Fruit fly (Drosophila melanogaster): ENCODE measurements around the gene Polr2C.

Gene Polr2C

dm6 chr2L:13833058-13833457 is at the start of gene Polr2C, which contains the start of the genes GatC and PolG2 (continued):
- TF ChIP-seq CG6813 (GFP tag; optimal IDR thresholded peaks at IDR 0.05): no peak
- TF ChIP-seq trh (GFP tag; optimal IDR thresholded peaks at IDR 0.05): no peak
- TF ChIP-seq Opbp (GFP tag; IDR thresholded peaks at IDR 0.05; ENCODE audit: partially characterized antibody): peak; percentile 79; the same call in 2 of the 3 replicates
- no peak for TF ChIP-seq CG4328 (GFP tag; optimal IDR thresholded peaks at IDR 0.05)
- no peak for TF ChIP-seq Optix (GFP tag; IDR thresholded peaks at IDR 0.05)
- peak; percentile 75 for TF ChIP-seq CG12659 (GFP tag; optimal IDR thresholded peaks at IDR 0.05)
- TF ChIP-seq CG14441 (GFP tag; IDR thresholded peaks at IDR 0.05): no peak
- peak; percentile 26 for TF ChIP-seq Lhr (GFP tag; optimal IDR thresholded peaks at IDR 0.05)
- no peak for TF ChIP-seq CG13123 (GFP tag; optimal IDR thresholded peaks at IDR 0.05)
- peak; percentile 55 for TF ChIP-seq zfh2 (GFP tag; optimal IDR thresholded peaks at IDR 0.05)
- TF ChIP-seq gro (GFP tag; optimal IDR thresholded peaks at IDR 0.05): peak; percentile 13
- TF ChIP-seq CG4360 (GFP tag; IDR thresholded peaks at IDR 0.05): no peak
- TF ChIP-seq NFAT (GFP tag; IDR thresholded peaks at IDR 0.05): no peak
- TF ChIP-seq CG1832 (GFP tag; optimal IDR thresholded peaks at IDR 0.05): no peak
- TF ChIP-seq pnt (GFP tag; optimal IDR thresholded peaks at IDR 0.05): peak; percentile 11
- no peak for TF ChIP-seq CG11696 (GFP tag; IDR thresholded peaks at IDR 0.05)
- no peak for TF ChIP-seq cas (GFP tag; IDR thresholded peaks at IDR 0.05)
- TF ChIP-seq da (GFP tag; optimal IDR thresholded peaks at IDR 0.05): peak; percentile 49
- TF ChIP-seq CG4404 (GFP tag; IDR thresholded peaks at IDR 0.05): no peak
- TF ChIP-seq Elba2 (GFP tag; optimal IDR thresholded peaks at IDR 0.05): peak; percentile 67
- peak; percentile 40 for TF ChIP-seq CG9817 (tag; optimal IDR thresholded peaks at IDR 0.05)
- TF ChIP-seq CG10321 (GFP tag; IDR thresholded peaks at IDR 0.05): no peak
- TF ChIP-seq gsb (GFP tag; IDR thresholded peaks at IDR 0.05): no peak
- no peak for TF ChIP-seq CG17385 (GFP tag; optimal IDR thresholded peaks at IDR 0.05)
- no peak for TF ChIP-seq ac (GFP tag; optimal IDR thresholded peaks at IDR 0.05)
- peak; percentile 65 for TF ChIP-seq grau (tag; optimal IDR thresholded peaks at IDR 0.05)
- TF ChIP-seq Mrtf (GFP tag; IDR thresholded peaks at IDR 0.05): no peak
- no peak for TF ChIP-seq yki (optimal IDR thresholded peaks at IDR 0.05)
- TF ChIP-seq CG31224 (GFP tag; IDR thresholded peaks at IDR 0.05): no peak
- no peak for TF ChIP-seq CG14050 (GFP tag; IDR thresholded peaks at IDR 0.05)
- TF ChIP-seq chn (GFP tag; optimal IDR thresholded peaks at IDR 0.05): peak; percentile 58
- TF ChIP-seq gfzf (GFP tag; optimal IDR thresholded peaks at IDR 0.05): peak; percentile 52
- peak; percentile 87 for TF ChIP-seq ato (GFP tag; IDR thresholded peaks at IDR 0.05; ENCODE audit: partially characterized antibody)
- TF ChIP-seq amos (GFP tag; IDR thresholded peaks at IDR 0.05; ENCODE audit: partially characterized antibody): peak; percentile 79; the same call in 1 of the 2 replicates
- no peak for TF ChIP-seq sisA (GFP tag; IDR thresholded peaks at IDR 0.05)
- no peak for TF ChIP-seq cwo (GFP tag; optimal IDR thresholded peaks at IDR 0.05)
- TF ChIP-seq CG11398 (GFP tag; optimal IDR thresholded peaks at IDR 0.05): no peak
- no peak for TF ChIP-seq Sox100B (GFP tag; optimal IDR thresholded peaks at IDR 0.05)
- no peak for TF ChIP-seq C15 (GFP tag; IDR thresholded peaks at IDR 0.05)
- no peak for TF ChIP-seq pita (GFP tag; optimal IDR thresholded peaks at IDR 0.05)
- peak in 1 of 2 experiments; percentile 23 for TF ChIP-seq bsh (GFP tag; optimal IDR thresholded peaks at IDR 0.05)
- no peak for TF ChIP-seq Lim3 (GFP tag; IDR thresholded peaks at IDR 0.05)
- TF ChIP-seq Dip3 (GFP tag; optimal IDR thresholded peaks at IDR 0.05): peak; percentile 9
- TF ChIP-seq CG14014 (GFP tag; IDR thresholded peaks at IDR 0.05): peak; percentile 43; the same call in 1 of the 2 replicates
- peak; percentile 27; the same call in 1 of the 2 replicates for TF ChIP-seq CG3847 (GFP tag; IDR thresholded peaks at IDR 0.05)
- peak in 1 of 2 experiments; percentile 37 for TF ChIP-seq crp (GFP tag; optimal IDR thresholded peaks at IDR 0.05)
- no peak for TF ChIP-seq TFAM (GFP tag; optimal IDR thresholded peaks at IDR 0.05)
- TF ChIP-seq NC2β (GFP tag; optimal IDR thresholded peaks at IDR 0.05): peak; percentile 33
- TF ChIP-seq Spps (tag; optimal IDR thresholded peaks at IDR 0.05): no peak
- TF ChIP-seq CG10462 (GFP tag; optimal IDR thresholded peaks at IDR 0.05): peak; percentile 16
- TF ChIP-seq CG3838 (GFP tag; optimal IDR thresholded peaks at IDR 0.05): peak; percentile 60
- TF ChIP-seq sens (GFP tag): peak; percentile 89

Data from whole organism, embryonic.